Fruit fly (Drosophila melanogaster) whole organism, embryonic: ENCODE measurements around the gene Mgat3.
A peak's percentile ranks its signal among the peaks of the same experiment; 100 is the strongest.

Experiments
- Blimp-1 ChIP-seq: fragments of 200-800 bp; sonication (Bioruptor generic); optimal IDR thresholded peaks from 3 replicates; lab custom pipeline; 2018; ENCODE audit warnings: missing biosample characterization, missing genetic modification characterization, mild to moderate bottlenecking, moderate library complexity, missing genetic modification reagents
- CG10654 ChIP-seq: fragments of 200-800 bp; sonication (Bioruptor generic); optimal IDR thresholded peaks from 2 replicates; lab custom pipeline; 2016; ENCODE audit warnings: missing biosample characterization, missing genetic modification characterization
- CG10979 ChIP-seq: fragments of 200-800 bp; sonication (Bioruptor generic); optimal IDR thresholded peaks from 2 replicates; lab custom pipeline; 2018; ENCODE audit warnings: missing biosample characterization, mild to moderate bottlenecking, missing genetic modification characterization, moderate library complexity
- CG11695 ChIP-seq: fragments of 200-800 bp; sonication (Bioruptor generic); IDR thresholded peaks from 3 replicates; pipeline ENCODE4 v1.3.6; 2022; ENCODE audit warnings: missing biosample characterization, missing genetic modification characterization
- CG12219 ChIP-seq: fragments of 200-800 bp; sonication (Bioruptor generic); optimal IDR thresholded peaks from 3 replicates; lab custom pipeline; 2018; ENCODE audit warnings: missing biosample characterization, mild to moderate bottlenecking, missing genetic modification characterization
- CG12744 ChIP-seq: fragments of 200-800 bp; sonication (Bioruptor generic); optimal IDR thresholded peaks from 2 replicates; lab custom pipeline; 2016; ENCODE audit warnings: missing biosample characterization, missing genetic modification characterization
- CG12942 ChIP-seq: fragments of 200-800 bp; sonication (Bioruptor generic); optimal IDR thresholded peaks from 3 replicates; lab custom pipeline; 2016; ENCODE audit warnings: missing biosample characterization, missing genetic modification characterization
- CG13775 ChIP-seq: fragments of 200-800 bp; sonication (Bioruptor generic); optimal IDR thresholded peaks from 3 replicates; lab custom pipeline; 2017; ENCODE audit warnings: missing biosample characterization, mild to moderate bottlenecking, missing genetic modification characterization
- CG14667 ChIP-seq: fragments of 200-800 bp; sonication (Bioruptor generic); IDR thresholded peaks from 2 replicates; pipeline ENCODE4 v1.3.6; 2022; ENCODE audit warnings: missing biosample characterization, missing genetic modification characterization
- CG18262 ChIP-seq: fragments of 200-800 bp; optimal IDR thresholded peaks from 3 replicates; lab custom pipeline; 2019; ENCODE audit warnings: missing biosample characterization, mild to moderate bottlenecking, missing genetic modification characterization, moderate library complexity
- CG18476 ChIP-seq: fragments of 200-800 bp; sonication (Bioruptor generic); optimal IDR thresholded peaks from 2 replicates; lab custom pipeline; 2016; ENCODE audit warnings: missing biosample characterization, mild to moderate bottlenecking, missing genetic modification characterization
- CG4424 ChIP-seq: fragments of 200-800 bp; sonication (Bioruptor generic); optimal IDR thresholded peaks from 3 replicates; lab custom pipeline; 2016; ENCODE audit warnings: missing biosample characterization, missing genetic modification characterization
- CG6854 ChIP-seq: fragments of 200-800 bp; sonication (Bioruptor generic); optimal IDR thresholded peaks from 3 replicates; lab custom pipeline; 2017; ENCODE audit warnings: missing biosample characterization, mild to moderate bottlenecking, missing genetic modification characterization
- CG7556 ChIP-seq: fragments of 200-800 bp; sonication (Bioruptor generic); optimal IDR thresholded peaks from 2 replicates; lab custom pipeline; 2017; ENCODE audit warnings: missing biosample characterization, mild to moderate bottlenecking, missing genetic modification characterization
- CG7745 ChIP-seq: fragments of 200-800 bp; sonication (Bioruptor generic); optimal IDR thresholded peaks from 2 replicates; lab custom pipeline; 2018; ENCODE audit warnings: missing biosample characterization, mild to moderate bottlenecking, missing genetic modification characterization, moderate library complexity
- CG7928 ChIP-seq: fragments of 200-800 bp; sonication (Bioruptor generic); optimal IDR thresholded peaks from 2 replicates; lab custom pipeline; 2017; ENCODE audit warnings: missing biosample characterization, mild to moderate bottlenecking, missing genetic modification characterization
- CG8359 ChIP-seq: fragments of 200-800 bp; sonication (Bioruptor generic); optimal IDR thresholded peaks from 2 replicates; lab custom pipeline; 2017; ENCODE audit warnings: missing biosample characterization, mild to moderate bottlenecking, missing genetic modification characterization, borderline replicate concordance
- CG8388 ChIP-seq: fragments of 200-800 bp; sonication (Bioruptor generic); optimal IDR thresholded peaks from 2 replicates; lab custom pipeline; 2019; ENCODE audit warnings: missing biosample characterization, mild to moderate bottlenecking, missing genetic modification characterization, moderate library complexity
- CTCF ChIP-seq: fragments of 200-800 bp; sonication (Bioruptor generic); optimal IDR thresholded peaks from 2 replicates; lab custom pipeline; 2017; ENCODE audit warnings: missing biosample characterization, mild to moderate bottlenecking, missing genetic modification characterization, moderate library complexity
- Deaf1 ChIP-seq: fragments of 200-800 bp; optimal IDR thresholded peaks from 3 replicates; lab custom pipeline; 2019; ENCODE audit warnings: missing biosample characterization, mild to moderate bottlenecking, missing genetic modification characterization, moderate library complexity
- Dek ChIP-seq: fragments of 200-800 bp; sonication (Bioruptor generic); optimal IDR thresholded peaks from 3 replicates; lab custom pipeline; 2019; ENCODE audit warnings: missing biosample characterization, mild to moderate bottlenecking, missing genetic modification characterization, moderate library complexity
- Ets65A ChIP-seq: fragments of 200-800 bp; sonication (Bioruptor generic); peaks from one replicate; lab custom pipeline; 2016; ENCODE audit warnings: missing biosample characterization, missing genetic modification characterization
- HLH54F ChIP-seq: fragments of 200-800 bp; sonication (Bioruptor generic); optimal IDR thresholded peaks from 3 replicates; lab custom pipeline; 2016; ENCODE audit warnings: missing biosample characterization, missing genetic modification characterization
- Hand ChIP-seq: fragments of 200-800 bp; sonication (Bioruptor generic); optimal IDR thresholded peaks from 2 replicates; lab custom pipeline; 2017; ENCODE audit warnings: mild to moderate bottlenecking, missing biosample characterization, missing genetic modification reagents, missing genetic modification characterization
- PHDP ChIP-seq: fragments of 200-800 bp; sonication (Bioruptor generic); optimal IDR thresholded peaks from 3 replicates; lab custom pipeline; 2018; ENCODE audit warnings: missing biosample characterization, mild to moderate bottlenecking, missing genetic modification characterization, moderate library complexity
- Rx ChIP-seq: fragments of 200-800 bp; sonication (Bioruptor generic); IDR thresholded peaks from 2 replicates; pipeline ENCODE4 v1.3.6; 2022; ENCODE audit warnings: missing biosample characterization, missing genetic modification characterization
- Side ChIP-seq: fragments of 200-800 bp; sonication (Bioruptor generic); optimal IDR thresholded peaks from 2 replicates; lab custom pipeline; 2016; ENCODE audit warnings: missing biosample characterization, missing genetic modification characterization
- Spps ChIP-seq: fragments of 200-800 bp; sonication (Bioruptor generic); optimal IDR thresholded peaks from 2 replicates; lab custom pipeline; 2018; ENCODE audit warnings: missing biosample characterization, mild to moderate bottlenecking, missing genetic modification characterization
- Sry-δ ChIP-seq: fragments of 200-800 bp; sonication (Bioruptor generic); optimal IDR thresholded peaks from 2 replicates; lab custom pipeline; 2016; ENCODE audit warnings: missing biosample characterization, missing genetic modification characterization
- Stat92E ChIP-seq, 3 experiments: fragments of >200 bp in 2 of 3; fragments of 200-800 bp in 1 of 3; sonication (Bioruptor generic) in 1 of 3; optimal IDR thresholded peaks; 2 replicates each; lab custom pipeline; 2017 to 2019; ENCODE audit warnings: missing biosample characterization in 3 of 3, missing genetic modification characterization in 3 of 3, mild to moderate bottlenecking in 1 of 3, moderate library complexity in 1 of 3
- ato ChIP-seq: fragments of 200-800 bp; sonication (Bioruptor generic); IDR thresholded peaks from 2 replicates; pipeline ENCODE4 v1.3.6; 2022; ENCODE audit warnings: missing biosample characterization, missing genetic modification characterization; ENCODE audit not compliant: partially characterized antibody
- croc ChIP-seq: fragments of 200-800 bp; sonication (Bioruptor generic); conservative IDR thresholded peaks from 3 replicates; pipeline ENCODE4 v1.3.6; 2022; ENCODE audit warnings: missing biosample characterization, missing genetic modification characterization
- dysf ChIP-seq: fragments of 200-800 bp; sonication (Bioruptor generic); IDR thresholded peaks from 3 replicates; pipeline ENCODE4 v1.3.6; 2022; ENCODE audit warnings: missing biosample characterization, missing genetic modification characterization
- fu2 ChIP-seq: fragments of 200-800 bp; sonication (Bioruptor generic); optimal IDR thresholded peaks from 2 replicates; lab custom pipeline; 2016; ENCODE audit warnings: missing biosample characterization, missing genetic modification characterization
- hbn ChIP-seq: fragments of 200-800 bp; sonication (Bioruptor generic); IDR thresholded peaks from 2 replicates; pipeline ENCODE4 v1.3.6; 2022; ENCODE audit warnings: missing biosample characterization, missing genetic modification characterization; ENCODE audit not compliant: partially characterized antibody
- kah ChIP-seq: fragments of 200-800 bp; sonication (Bioruptor generic); optimal IDR thresholded peaks from 2 replicates; lab custom pipeline; 2018; ENCODE audit warnings: missing biosample characterization, mild to moderate bottlenecking, missing genetic modification characterization
- mld ChIP-seq: fragments of 200-800 bp; sonication (Bioruptor generic); IDR thresholded peaks from 3 replicates; pipeline ENCODE4 v1.3.6; 2022; ENCODE audit warnings: missing biosample characterization, missing genetic modification characterization; ENCODE audit not compliant: partially characterized antibody
- odd ChIP-seq: fragments of 200-800 bp; sonication (Bioruptor generic); optimal IDR thresholded peaks from 2 replicates; lab custom pipeline; 2017; ENCODE audit warnings: missing biosample characterization, mild to moderate bottlenecking, missing genetic modification characterization
- org-1 ChIP-seq: fragments of 200-800 bp; sonication (Bioruptor generic); optimal IDR thresholded peaks from 2 replicates; lab custom pipeline; 2017; ENCODE audit warnings: missing biosample characterization, missing genetic modification characterization
- p53 ChIP-seq: fragments of 200-800 bp; sonication (Bioruptor generic); optimal IDR thresholded peaks from 2 replicates; lab custom pipeline; 2016; ENCODE audit warnings: missing biosample characterization, missing genetic modification characterization
- peb ChIP-seq: fragments of 200-800 bp; sonication (Bioruptor generic); IDR thresholded peaks from 2 replicates; pipeline ENCODE4 v1.3.6; 2022; ENCODE audit warnings: missing biosample characterization, missing genetic modification characterization
- pnt ChIP-seq: fragments of 200-800 bp; sonication (Bioruptor generic); optimal IDR thresholded peaks from 3 replicates; lab custom pipeline; 2016; ENCODE audit warnings: missing biosample characterization, missing genetic modification characterization
- salm ChIP-seq: fragments of 200-800 bp; sonication (Bioruptor generic); optimal IDR thresholded peaks from 2 replicates; lab custom pipeline; 2018; ENCODE audit warnings: missing biosample characterization, mild to moderate bottlenecking, missing genetic modification characterization
- slou ChIP-seq: fragments of 200-800 bp; sonication (Bioruptor generic); optimal IDR thresholded peaks from 3 replicates; lab custom pipeline; 2016; ENCODE audit warnings: missing biosample characterization, missing genetic modification characterization
- tio ChIP-seq: fragments of 200-800 bp; sonication (Bioruptor generic); optimal IDR thresholded peaks from 2 replicates; lab custom pipeline; 2017; ENCODE audit warnings: missing biosample characterization, missing genetic modification characterization, inconsistent platforms
- trem ChIP-seq: fragments of 200-800 bp; optimal IDR thresholded peaks from 3 replicates; lab custom pipeline; 2019; ENCODE audit warnings: missing biosample characterization, mild to moderate bottlenecking, missing genetic modification characterization, moderate library complexity
- trh ChIP-seq: fragments of 200-800 bp; sonication (Bioruptor generic); optimal IDR thresholded peaks from 2 replicates; lab custom pipeline; 2016; ENCODE audit warnings: missing biosample characterization, missing genetic modification characterization
- wdn ChIP-seq: fragments of 200-800 bp; sonication (Bioruptor generic); IDR thresholded peaks from 2 replicates; pipeline ENCODE4 v1.3.6; 2022; ENCODE audit warnings: missing biosample characterization, missing genetic modification characterization
- wor ChIP-seq: fragments of 200-800 bp; sonication (Bioruptor generic); IDR thresholded peaks from 2 replicates; pipeline ENCODE4 v1.3.6; 2022; ENCODE audit warnings: missing biosample characterization, missing genetic modification characterization

The Mgat3 gene

DNA sequence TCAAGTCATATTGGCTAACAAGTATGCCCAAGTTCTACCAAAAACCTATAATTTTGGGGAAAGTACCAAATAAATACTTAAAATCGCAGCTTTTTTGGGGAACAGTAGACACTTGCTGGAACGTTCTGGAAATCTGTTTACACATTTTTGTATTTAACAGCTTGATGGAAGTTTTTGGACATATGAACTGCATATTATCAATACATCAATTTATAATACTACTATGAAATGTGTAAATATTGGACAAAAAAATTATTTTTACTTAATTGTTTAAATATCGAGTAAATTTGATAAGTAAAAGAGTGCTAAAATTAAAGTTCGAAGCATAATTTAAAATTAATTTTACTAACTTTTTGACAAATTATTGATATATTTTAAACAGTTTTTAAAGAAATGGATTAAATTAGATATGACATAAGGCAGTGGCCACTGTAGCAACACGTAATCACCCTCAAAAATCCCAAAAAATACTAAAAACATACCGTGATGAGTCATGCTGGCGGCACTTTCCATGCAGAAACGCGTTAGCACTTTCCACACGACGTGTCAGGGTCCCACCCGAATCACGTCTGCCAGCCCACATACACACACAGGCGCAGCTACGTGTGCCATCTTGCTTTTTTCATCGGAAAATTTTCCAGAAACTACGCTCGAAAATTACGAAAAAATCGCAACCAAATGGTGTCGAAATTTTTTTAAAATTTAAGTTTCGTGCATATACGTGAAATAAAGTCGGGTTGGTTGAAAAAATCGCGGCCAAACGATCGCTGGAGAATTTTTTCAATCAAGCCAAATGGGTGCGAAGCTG, 17.2 kb downstream of the Mgat3 start, which contains the start of gene Sirt1 (continued):
- peak; percentile 61 for TF ChIP-seq trem (tag; lab: Kevin White, UChicago)
- TF ChIP-seq Deaf1 = peak; percentile 59
- TF ChIP-seq mld (GFP tag; lab: Robert Waterston, UW) = no peak
- no peak for TF ChIP-seq CTCF (GFP tag; lab: Kevin White, UChicago)
- TF ChIP-seq CG7928 = peak; percentile 51
- TF ChIP-seq p53 (GFP tag; lab: Kevin White, UChicago) = no peak
- no peak for TF ChIP-seq hbn (GFP tag; lab: Robert Waterston, UW)
- peak; percentile 49 for TF ChIP-seq kah (GFP tag; lab: Kevin White, UChicago)
- peak; percentile 75 for TF ChIP-seq croc (GFP tag; lab: Robert Waterston, UW)
- no peak for TF ChIP-seq Side (GFP tag; lab: Kevin White, UChicago)
- TF ChIP-seq wor (GFP tag; lab: Robert Waterston, UW) = peak; percentile 75
- peak; percentile 57 for TF ChIP-seq trh
- TF ChIP-seq CG12942 = peak; percentile 83
- TF ChIP-seq ato = no peak
- peak; percentile 86 for TF ChIP-seq Dek (tag; lab: Kevin White, UChicago)
- TF ChIP-seq CG8359 = peak; percentile 39
- peak; percentile 90 for TF ChIP-seq CG4424 (GFP tag; lab: Kevin White, UChicago)
- peak; percentile 58 for TF ChIP-seq Spps (tag; lab: Kevin White, UChicago)
- TF ChIP-seq dysf (GFP tag; lab: Robert Waterston, UW) = peak; percentile 90
- peak; percentile 76 for TF ChIP-seq CG10654
- TF ChIP-seq CG6854 (GFP tag; lab: Kevin White, UChicago) = peak; percentile 29
- TF ChIP-seq fu2 (GFP tag; lab: Kevin White, UChicago) = peak; percentile 57
- peak; percentile 80 for TF ChIP-seq CG11695 (GFP tag; lab: Robert Waterston, UW)
- peak; percentile 72 for TF ChIP-seq org-1 (GFP tag; lab: Kevin White, UChicago)
- TF ChIP-seq Stat92E (GFP tag; optimal IDR thresholded peaks at IDR 0.05; lab: Kevin White, UChicago) = peak in 1 of 3 experiments; percentile 86
- TF ChIP-seq CG12744 (GFP tag; lab: Kevin White, UChicago) = no peak
- TF ChIP-seq odd = peak; percentile 80
- peak; percentile 73 for TF ChIP-seq CG14667 (GFP tag; lab: Robert Waterston, UW)
- peak; percentile 91 for TF ChIP-seq CG13775 (GFP tag; lab: Kevin White, UChicago)
- peak; percentile 79 for TF ChIP-seq slou (GFP tag; lab: Kevin White, UChicago)
- TF ChIP-seq CG10979 = peak; percentile 87
- peak; percentile 16 for TF ChIP-seq Hand
- TF ChIP-seq CG7745 = no peak
- TF ChIP-seq CG18476 = peak; percentile 55
- peak; percentile 94 for TF ChIP-seq tio (GFP tag; lab: Kevin White, UChicago)
- peak; percentile 94 for TF ChIP-seq CG18262 (tag; lab: Kevin White, UChicago)
- peak; percentile 4 for TF ChIP-seq Sry-δ
- TF ChIP-seq PHDP (tag; lab: Kevin White, UChicago) = peak; percentile 84
- peak; percentile 53 for TF ChIP-seq HLH54F (GFP tag; lab: Kevin White, UChicago)
- TF ChIP-seq CG12219 (GFP tag; lab: Kevin White, UChicago) = peak; percentile 16
- TF ChIP-seq Ets65A (GFP tag; lab: Kevin White, UChicago) = peak; percentile 90
- TF ChIP-seq salm = peak; percentile 48
- peak; percentile 66 for TF ChIP-seq wdn (GFP tag; lab: Robert Waterston, UW)
- TF ChIP-seq pnt = peak; percentile 59
- TF ChIP-seq Rx (GFP tag; lab: Robert Waterston, UW) = peak; percentile 24; the same call in 1 of the 2 replicates
- TF ChIP-seq Blimp-1 (GFP tag; lab: Kevin White, UChicago) = no peak
- peak; percentile 82 for TF ChIP-seq CG8388 (GFP tag; lab: Kevin White, UChicago)
- TF ChIP-seq CG7556 (GFP tag; lab: Kevin White, UChicago) = peak; percentile 92
- peak; percentile 39; the same call in 1 of the 2 replicates for TF ChIP-seq peb (GFP tag; lab: Robert Waterston, UW)
